Worm (Caenorhabditis elegans) whole organism, young adult: ENCODE measurements around the gene pdcd-2.

Source experiments
- B0035.1 ChIP-seq: sonication (generic microtip); optimal IDR thresholded peaks from 2 replicates; lab custom pipeline; 2016; ENCODE audit warnings: missing genetic modification characterization, mild to moderate bottlenecking, missing compliant biosample characterization, missing genotype, missing genetic modification reagents
- C17E4.6 ChIP-seq: fragments of 200-800 bp; sonication (Bioruptor generic); IDR thresholded peaks from 2 replicates; pipeline ENCODE4 v1.3.6; 2022; ENCODE audit warnings: missing genetic modification reagents, missing genetic modification characterization, missing compliant biosample characterization
- F22D6.2 ChIP-seq: sonication (generic microtip); optimal IDR thresholded peaks from 2 replicates; lab custom pipeline; 2016; ENCODE audit warnings: mild to moderate bottlenecking, missing genetic modification characterization, missing compliant biosample characterization
- F39B2.1 ChIP-seq: fragments of 200-800 bp; sonication (Bioruptor generic); IDR thresholded peaks from 2 replicates; pipeline ENCODE4 v1.3.6; 2022; ENCODE audit warnings: missing genetic modification reagents, missing genetic modification characterization, missing compliant biosample characterization
- F49E8.2 ChIP-seq: sonication (generic microtip); optimal IDR thresholded peaks from 3 replicates; lab custom pipeline; 2017; ENCODE audit warnings: missing genetic modification characterization, mild to moderate bottlenecking, missing compliant biosample characterization, antibody characterized with exemption, moderate library complexity; ENCODE audit not compliant: insufficient read depth
- F57A8.1 ChIP-seq: fragments of 200-800 bp; sonication (Bioruptor generic); optimal IDR thresholded peaks from 2 replicates; lab custom pipeline; 2018; ENCODE audit warnings: mild to moderate bottlenecking, missing genetic modification characterization, moderate library complexity, missing compliant biosample characterization
- K11D2.4 ChIP-seq: fragments of 200-800 bp; sonication (Bioruptor generic); IDR thresholded peaks from 2 replicates; pipeline ENCODE4 v1.3.6; 2022; ENCODE audit warnings: missing genetic modification reagents, missing genetic modification characterization, missing compliant biosample characterization
- T07F8.4 ChIP-seq: sonication (generic microtip); optimal IDR thresholded peaks from 2 replicates; lab custom pipeline; 2016; ENCODE audit warnings: mild to moderate bottlenecking, missing genetic modification characterization, moderate library complexity, missing compliant biosample characterization
- Y67H2A.10 ChIP-seq: fragments of 200-800 bp; sonication (Bioruptor generic); conservative IDR thresholded peaks from 2 replicates; pipeline ENCODE4 v1.3.6; 2022; ENCODE audit warnings: missing genetic modification reagents, missing genetic modification characterization, missing compliant biosample characterization
- Y95B8A.8 ChIP-seq: fragments of 200-800 bp; sonication (Bioruptor generic); IDR thresholded peaks from 2 replicates; pipeline ENCODE4 v1.3.6; 2022; ENCODE audit warnings: missing genetic modification reagents, missing genetic modification characterization, missing compliant biosample characterization
- ama-1 ChIP-seq, 3 experiments: fragments of 150-350 bp in 1 of 3; sonication (generic microtip) in 2 of 3; optimal IDR thresholded peaks; 2 replicates each; lab custom pipeline; 2014 to 2018; ENCODE audit warnings: missing biosample characterization in 2 of 3, missing genetic modification characterization in 2 of 3, missing genetic modification reagents in 2 of 3
- aptf-2 ChIP-seq: fragments of 200-800 bp; sonication (Bioruptor generic); conservative IDR thresholded peaks from 2 replicates; pipeline ENCODE4 v1.3.6; 2022; ENCODE audit warnings: missing genetic modification reagents, missing genetic modification characterization, missing compliant biosample characterization
- aptf-3 ChIP-seq: fragments of 200-800 bp; sonication (Bioruptor generic); IDR thresholded peaks from 2 replicates; pipeline ENCODE4 v1.3.6; 2022; ENCODE audit warnings: missing genetic modification characterization, missing compliant biosample characterization
- athp-1 ChIP-seq: sonication (generic microtip); optimal IDR thresholded peaks from 2 replicates; lab custom pipeline; 2017; ENCODE audit warnings: mild to moderate bottlenecking, missing genetic modification characterization, missing compliant biosample characterization
- attf-3 ChIP-seq: fragments of 200-800 bp; sonication (Bioruptor generic); conservative IDR thresholded peaks from 2 replicates; pipeline ENCODE4 v1.3.6; 2022; ENCODE audit warnings: missing genetic modification reagents, missing genetic modification characterization, missing compliant biosample characterization
- bed-1 ChIP-seq: fragments of 200-800 bp; sonication (Bioruptor generic); IDR thresholded peaks from 2 replicates; pipeline ENCODE4 v1.3.6; 2022; ENCODE audit warnings: missing genetic modification reagents, missing genetic modification characterization, missing compliant biosample characterization
- cebp-2 ChIP-seq: fragments of 200-800 bp; sonication (Bioruptor generic); IDR thresholded peaks from 2 replicates; pipeline ENCODE4 v1.3.6; 2022; ENCODE audit warnings: missing genetic modification characterization, missing compliant biosample characterization
- ceh-91 ChIP-seq: fragments of 200-800 bp; sonication (Bioruptor generic); IDR thresholded peaks from 2 replicates; pipeline ENCODE4 v1.3.6; 2022; ENCODE audit warnings: missing genetic modification reagents, missing genetic modification characterization, missing compliant biosample characterization
- dpff-1 ChIP-seq: sonication (generic microtip); optimal IDR thresholded peaks from 2 replicates; lab custom pipeline; 2017; ENCODE audit warnings: mild to moderate bottlenecking, missing genetic modification characterization, missing compliant biosample characterization
- dpl-1 ChIP-seq: fragments of 150-350 bp; optimal IDR thresholded peaks from 2 replicates; lab custom pipeline; 2014; ENCODE audit warnings: missing biosample characterization, missing genetic modification reagents, missing genetic modification characterization
- egl-44 ChIP-seq: fragments of 200-800 bp; sonication (Bioruptor generic); IDR thresholded peaks from 2 replicates; pipeline ENCODE4 v1.3.6; 2022; ENCODE audit warnings: missing genetic modification reagents, missing genetic modification characterization, missing compliant biosample characterization
- egrh-3 ChIP-seq: fragments of 200-800 bp; sonication (Bioruptor generic); IDR thresholded peaks from 2 replicates; pipeline ENCODE4 v1.3.6; 2022; ENCODE audit warnings: missing genetic modification reagents, missing genetic modification characterization, missing compliant biosample characterization
- ekl-4 ChIP-seq: fragments of 200-800 bp; sonication (Bioruptor generic); IDR thresholded peaks from 2 replicates; pipeline ENCODE4 v1.3.6; 2022; ENCODE audit warnings: missing genetic modification reagents, missing genetic modification characterization, missing compliant biosample characterization
- ets-4 ChIP-seq: fragments of 200-800 bp; sonication (Bioruptor generic); optimal IDR thresholded peaks from 2 replicates; lab custom pipeline; 2018; ENCODE audit warnings: mild to moderate bottlenecking, missing genetic modification characterization, missing compliant biosample characterization
- hmg-1.2 ChIP-seq: fragments of 200-800 bp; sonication (Bioruptor generic); IDR thresholded peaks from 2 replicates; pipeline ENCODE4 v1.3.6; 2022; ENCODE audit warnings: missing genetic modification reagents, missing genetic modification characterization, missing compliant biosample characterization
- hmg-20 ChIP-seq: fragments of 200-800 bp; sonication (Bioruptor generic); IDR thresholded peaks from 2 replicates; pipeline ENCODE4 v1.3.6; 2022; ENCODE audit warnings: missing genetic modification reagents, missing genetic modification characterization, missing compliant biosample characterization
- hrde-1 ChIP-seq: sonication (generic microtip); optimal IDR thresholded peaks from 2 replicates; lab custom pipeline; 2016; ENCODE audit warnings: missing genetic modification characterization, mild to moderate bottlenecking, missing compliant biosample characterization, moderate library complexity, missing genotype, missing genetic modification reagents, borderline replicate concordance
- lag-1 ChIP-seq: fragments of 200-800 bp; sonication (Bioruptor generic); IDR thresholded peaks from 2 replicates; pipeline ENCODE4 v1.3.6; 2022; ENCODE audit warnings: missing genetic modification reagents, missing genetic modification characterization, missing compliant biosample characterization
- let-607 ChIP-seq, 2 experiments: fragments of 200-800 bp in 1 of 2; sonication (Bioruptor generic) in 1 of 2; sonication (generic microtip) in 1 of 2; optimal IDR thresholded peaks; 2 replicates each; lab custom pipeline; 2016 to 2018; ENCODE audit warnings: mild to moderate bottlenecking in 2 of 2, missing compliant biosample characterization in 2 of 2, missing genetic modification characterization in 2 of 2, moderate library complexity in 2 of 2, missing genotype in 1 of 2
- lin-40 ChIP-seq: sonication (generic microtip); optimal IDR thresholded peaks from 2 replicates; lab custom pipeline; 2016; ENCODE audit warnings: missing genetic modification characterization, mild to moderate bottlenecking, missing compliant biosample characterization, missing genotype, missing genetic modification reagents
- madf-6 ChIP-seq: fragments of 200-800 bp; sonication (Bioruptor generic); IDR thresholded peaks from 2 replicates; pipeline ENCODE4 v1.3.6; 2022; ENCODE audit warnings: missing genetic modification reagents, missing genetic modification characterization, missing compliant biosample characterization
- mes-4 ChIP-seq: sonication (generic microtip); optimal IDR thresholded peaks from 2 replicates; lab custom pipeline; 2016; ENCODE audit warnings: missing genotype, missing genetic modification characterization, missing compliant biosample characterization
- nfyb-1 ChIP-seq: fragments of 200-800 bp; sonication (Bioruptor generic); IDR thresholded peaks from 2 replicates; pipeline ENCODE4 v1.3.6; 2022; ENCODE audit warnings: missing genetic modification reagents, missing genetic modification characterization, missing compliant biosample characterization
- nhr-179 ChIP-seq: sonication (generic microtip); optimal IDR thresholded peaks from 2 replicates; lab custom pipeline; 2016; ENCODE audit warnings: mild to moderate bottlenecking, missing genetic modification characterization, missing compliant biosample characterization
- nhr-27 ChIP-seq: fragments of 200-800 bp; sonication (Bioruptor generic); optimal IDR thresholded peaks from 2 replicates; lab custom pipeline; 2018; ENCODE audit warnings: mild to moderate bottlenecking, missing genetic modification characterization, moderate library complexity, missing compliant biosample characterization
- sdz-38 ChIP-seq: sonication (generic microtip); optimal IDR thresholded peaks from 2 replicates; lab custom pipeline; 2016; ENCODE audit warnings: missing genotype, missing genetic modification characterization, missing compliant biosample characterization
- snpc-3.4 ChIP-seq: sonication (generic microtip); optimal IDR thresholded peaks from 2 replicates; lab custom pipeline; 2017; ENCODE audit warnings: missing genetic modification characterization, mild to moderate bottlenecking, missing compliant biosample characterization, antibody characterized with exemption, moderate library complexity, missing genotype, missing genetic modification reagents
- snpc-4 ChIP-seq, 5 experiments: fragments of 150-350 bp in 1 of 5; sonication (generic microtip) in 4 of 5; optimal IDR thresholded peaks; 2 replicates each; lab custom pipeline; 2014 to 2018; ENCODE audit warnings: missing genetic modification characterization in 5 of 5, missing biosample characterization in 3 of 5, antibody characterized with exemption in 2 of 5, mild to moderate bottlenecking in 2 of 5, missing compliant biosample characterization in 2 of 5, missing genotype in 2 of 5, moderate library complexity in 2 of 5, missing genetic modification reagents in 1 of 5
- tbp1 ChIP-seq: fragments of 200-800 bp; sonication (Bioruptor generic); optimal IDR thresholded peaks from 2 replicates; lab custom pipeline; 2018; ENCODE audit warnings: mild to moderate bottlenecking, missing genetic modification characterization, missing compliant biosample characterization
- unc-62 ChIP-seq: fragments of 150-350 bp; optimal IDR thresholded peaks from 2 replicates; lab custom pipeline; 2014; ENCODE audit warnings: missing biosample characterization, missing genetic modification reagents, missing genetic modification characterization
- ztf-26 ChIP-seq: sonication (generic microtip); optimal IDR thresholded peaks from 2 replicates; lab custom pipeline; 2017; ENCODE audit warnings: missing genetic modification characterization, missing compliant biosample characterization
- ztf-28 ChIP-seq: fragments of 200-800 bp; sonication (Bioruptor generic); IDR thresholded peaks from 2 replicates; pipeline ENCODE4 v1.3.6; 2022; ENCODE audit warnings: missing genetic modification reagents, missing genetic modification characterization, missing compliant biosample characterization
- ztf-3 ChIP-seq: fragments of 200-800 bp; sonication (Bioruptor generic); optimal IDR thresholded peaks from 2 replicates; lab custom pipeline; 2018; ENCODE audit warnings: mild to moderate bottlenecking, missing genetic modification characterization, missing compliant biosample characterization
- ztf-6 ChIP-seq: fragments of 200-800 bp; sonication (Bioruptor generic); IDR thresholded peaks from 2 replicates; pipeline ENCODE4 v1.3.6; 2022; ENCODE audit warnings: missing genetic modification reagents, missing genetic modification characterization, missing compliant biosample characterization

The pdcd-2 gene

ce11 chrIII:4426711-4427218, 8.9 kb upstream of the pdcd-2 start (continued):
- TF ChIP-seq ekl-4 (GFP tag; lab: Robert Waterston, UW) (peak; percentile 90), T07F8.4 (peak; percentile 30), C17E4.6 (GFP tag; lab: Robert Waterston, UW) (peak; percentile 70; the same call in 1 of the 2 replicates)
- TF ChIP-seq, all 124 proteins: peak for 47; not testable (repeated sequence) for 77

ce11 chrIII:4419117-4419978, 1.5 kb upstream of the pdcd-2 start, which contains the start of the genes R07E5.7 and cku-80:
Gene R07E5.7, minus strand, starts transcription at chrIII:4419167.
Gene cku-80, plus strand, starts transcription at chrIII:4419848.
- no peak for TF ChIP-seq ztf-3 (GFP tag; lab: Kevin White, UChicago)
- TF ChIP-seq F49E8.2: no peak
- peak; percentile 39 for TF ChIP-seq hmg-1.2 (GFP tag; lab: Robert Waterston, UW)
- no peak for TF ChIP-seq ztf-6
- TF ChIP-seq hrde-1 (tag; lab: Kevin White, UChicago): no peak
- TF ChIP-seq mes-4: no peak
- no peak for TF ChIP-seq ceh-91
- no peak for TF ChIP-seq F22D6.2 (tag; lab: Kevin White, UChicago)
- no peak for TF ChIP-seq B0035.1 (tag; lab: Kevin White, UChicago)
- no peak for TF ChIP-seq sdz-38 (tag; lab: Kevin White, UChicago)
- no peak for TF ChIP-seq ztf-26 (tag; lab: Kevin White, UChicago)
- TF ChIP-seq unc-62 (GFP tag; lab: Kevin White, UChicago): no peak
- no peak for TF ChIP-seq bed-1 (GFP tag; lab: Robert Waterston, UW)
- no peak for TF ChIP-seq Y95B8A.8 (GFP tag; lab: Robert Waterston, UW)
- peak; percentile 43 for TF ChIP-seq tbp1 (GFP tag; lab: Kevin White, UChicago)
- no peak for TF ChIP-seq ets-4 (GFP tag; lab: Kevin White, UChicago)
- TF ChIP-seq lin-40 (tag; lab: Kevin White, UChicago): peak; percentile 28
- no peak for TF ChIP-seq Y67H2A.10 (GFP tag; lab: Robert Waterston, UW)
- no peak for TF ChIP-seq egrh-3 (GFP tag; lab: Robert Waterston, UW)
- no peak for TF ChIP-seq F57A8.1 (GFP tag; lab: Kevin White, UChicago)
- TF ChIP-seq nfyb-1 (GFP tag; lab: Robert Waterston, UW): no peak
- TF ChIP-seq let-607 (tag; optimal IDR thresholded peaks at IDR 0.05; lab: Kevin White, UChicago): peak in 1 of 2 experiments; percentile 6
- no peak for TF ChIP-seq athp-1 (tag; lab: Kevin White, UChicago)
- peak; percentile 72 for TF ChIP-seq dpl-1 (GFP tag; lab: Kevin White, UChicago)
- TF ChIP-seq nhr-179 (tag; lab: Kevin White, UChicago): no peak
- TF ChIP-seq egl-44 (GFP tag; lab: Robert Waterston, UW): no peak
- TF ChIP-seq nhr-27: no peak
- TF ChIP-seq snpc-3.4 (tag; lab: Kevin White, UChicago): peak; percentile 60
- TF ChIP-seq hmg-20 (GFP tag; lab: Robert Waterston, UW): no peak
- TF ChIP-seq cebp-2 (GFP tag; lab: Robert Waterston, UW): no peak
- no peak for TF ChIP-seq ama-1 (optimal IDR thresholded peaks at IDR 0.05; lab: Kevin White, UChicago)
- no peak for TF ChIP-seq ama-1 (GFP tag; optimal IDR thresholded peaks at IDR 0.05; lab: Kevin White, UChicago)
- no peak for TF ChIP-seq dpff-1 (tag; lab: Kevin White, UChicago)
- TF ChIP-seq attf-3: no peak
- TF ChIP-seq K11D2.4 (GFP tag; lab: Robert Waterston, UW): no peak
- no peak for TF ChIP-seq snpc-4 (GFP tag; optimal IDR thresholded peaks at IDR 0.05; lab: Kevin White, UChicago)
- peak; percentile 4 to 77 (median 53) for TF ChIP-seq snpc-4 (tag; optimal IDR thresholded peaks at IDR 0.05; lab: Kevin White, UChicago)
- no peak for TF ChIP-seq aptf-3 (GFP tag; lab: Robert Waterston, UW)
- no peak for TF ChIP-seq lag-1 (GFP tag; lab: Robert Waterston, UW)
- peak; percentile 62; the same call in 1 of the 2 replicates for TF ChIP-seq madf-6 (GFP tag; lab: Robert Waterston, UW)
- no peak for TF ChIP-seq F39B2.1 (GFP tag; lab: Robert Waterston, UW)
- no peak for TF ChIP-seq aptf-2 (GFP tag; lab: Robert Waterston, UW)
- no peak for TF ChIP-seq ztf-28
